Fruit fly (Drosophila melanogaster) whole organism, embryonic: ENCODE data around the gene CG34347.

Experiments
- Antp ChIP-seq: fragments of 200-800 bp; sonication (Bioruptor generic); optimal IDR thresholded peaks from 3 replicates; lab custom pipeline; 2016; ENCODE audit warnings: missing biosample characterization, missing genetic modification characterization
- Bgb ChIP-seq: fragments of 200-800 bp; sonication (Bioruptor generic); IDR thresholded peaks from 2 replicates; pipeline ENCODE4 v1.3.6; 2022; ENCODE audit warnings: missing biosample characterization, missing genetic modification characterization; ENCODE audit not compliant: partially characterized antibody
- CG10959 ChIP-seq: fragments of 200-800 bp; sonication (Bioruptor generic); IDR thresholded peaks from 2 replicates; pipeline ENCODE4 v1.3.6; 2022; ENCODE audit warnings: missing biosample characterization, missing genetic modification characterization
- CG11093 ChIP-seq: fragments of 200-800 bp; sonication (Bioruptor generic); IDR thresholded peaks from 3 replicates; pipeline ENCODE4 v1.3.6; 2022; ENCODE audit warnings: missing biosample characterization, missing genetic modification characterization
- CG13775 ChIP-seq: fragments of 200-800 bp; sonication (Bioruptor generic); optimal IDR thresholded peaks from 3 replicates; lab custom pipeline; 2017; ENCODE audit warnings: missing biosample characterization, mild to moderate bottlenecking, missing genetic modification characterization
- CG14710 ChIP-seq: fragments of 200-800 bp; sonication (Bioruptor generic); optimal IDR thresholded peaks from 3 replicates; lab custom pipeline; 2019; ENCODE audit warnings: missing biosample characterization, mild to moderate bottlenecking, missing genetic modification characterization, moderate library complexity
- CG1602 ChIP-seq: fragments of 200-800 bp; sonication (Bioruptor generic); optimal IDR thresholded peaks from 3 replicates; lab custom pipeline; 2016; ENCODE audit warnings: missing biosample characterization, missing genetic modification characterization
- CG16813 ChIP-seq: fragments of 200-800 bp; sonication (Bioruptor generic); IDR thresholded peaks from 3 replicates; pipeline ENCODE4 v1.3.6; 2022; ENCODE audit warnings: missing biosample characterization, missing genetic modification characterization; ENCODE audit not compliant: partially characterized antibody
- CG17829 ChIP-seq: fragments of 200-800 bp; optimal IDR thresholded peaks from 2 replicates; lab custom pipeline; 2019; ENCODE audit warnings: missing biosample characterization, mild to moderate bottlenecking, missing genetic modification characterization, moderate library complexity
- CG1832 ChIP-seq: fragments of 200-800 bp; sonication (Bioruptor generic); optimal IDR thresholded peaks from 2 replicates; lab custom pipeline; 2017; ENCODE audit warnings: missing biosample characterization, mild to moderate bottlenecking, missing genetic modification characterization, inconsistent platforms
- CG2199 ChIP-seq: fragments of 200-800 bp; sonication (Bioruptor generic); IDR thresholded peaks from 3 replicates; pipeline ENCODE4 v1.3.6; 2022; ENCODE audit warnings: missing biosample characterization, missing genetic modification characterization
- CG2889 ChIP-seq: fragments of 200-800 bp; sonication (Bioruptor generic); IDR thresholded peaks from 3 replicates; pipeline ENCODE4 v1.3.6; 2022; ENCODE audit warnings: missing biosample characterization, missing genetic modification characterization
- CG32767 ChIP-seq: fragments of 200-800 bp; sonication (Bioruptor generic); IDR thresholded peaks from 2 replicates; pipeline ENCODE4 v1.3.6; 2022; ENCODE audit warnings: missing biosample characterization, missing genetic modification characterization
- CG33557 ChIP-seq: fragments of 200-800 bp; sonication (Bioruptor generic); optimal IDR thresholded peaks from 2 replicates; lab custom pipeline; 2019; ENCODE audit warnings: missing biosample characterization, mild to moderate bottlenecking, missing genetic modification characterization, moderate library complexity
- CG3407 ChIP-seq: fragments of 200-800 bp; sonication (Bioruptor generic); optimal IDR thresholded peaks from 2 replicates; lab custom pipeline; 2018; ENCODE audit warnings: missing biosample characterization, mild to moderate bottlenecking, missing genetic modification characterization
- CG4730 ChIP-seq: fragments of 200-800 bp; sonication (Bioruptor generic); IDR thresholded peaks from 2 replicates; pipeline ENCODE4 v1.3.6; 2022; ENCODE audit warnings: missing biosample characterization, missing genetic modification characterization
- CG5953 ChIP-seq: fragments of 200-800 bp; sonication (Bioruptor generic); IDR thresholded peaks from 2 replicates; pipeline ENCODE4 v1.3.6; 2022; ENCODE audit warnings: missing biosample characterization, missing genetic modification characterization
- CG6175 ChIP-seq: fragments of 200-800 bp; sonication (Bioruptor generic); IDR thresholded peaks from 3 replicates; pipeline ENCODE4 v1.3.6; 2022; ENCODE audit warnings: missing biosample characterization, missing genetic modification characterization
- CG6272 ChIP-seq: fragments of 200-800 bp; sonication (Bioruptor generic); IDR thresholded peaks from 2 replicates; pipeline ENCODE4 v1.3.6; 2022; ENCODE audit warnings: missing biosample characterization, missing genetic modification characterization
- CG7839 ChIP-seq: fragments of 200-800 bp; sonication (Bioruptor generic); optimal IDR thresholded peaks from 3 replicates; lab custom pipeline; 2018; ENCODE audit warnings: missing biosample characterization, mild to moderate bottlenecking, missing genetic modification characterization, moderate library complexity
- CG9437 ChIP-seq: fragments of 200-800 bp; sonication (Bioruptor generic); optimal IDR thresholded peaks from 2 replicates; lab custom pipeline; 2018; ENCODE audit warnings: missing biosample characterization, mild to moderate bottlenecking, missing genetic modification characterization
- CrebB ChIP-seq: fragments of 200-800 bp; sonication (Bioruptor generic); optimal IDR thresholded peaks from 3 replicates; lab custom pipeline; 2018; ENCODE audit warnings: missing biosample characterization, mild to moderate bottlenecking, missing genetic modification characterization
- Elba2 ChIP-seq: fragments of 200-800 bp; sonication (Bioruptor generic); optimal IDR thresholded peaks from 3 replicates; lab custom pipeline; 2016; ENCODE audit warnings: missing biosample characterization, missing genetic modification characterization
- HHEX ChIP-seq: fragments of 200-800 bp; sonication (Bioruptor generic); optimal IDR thresholded peaks from 3 replicates; lab custom pipeline; 2017; ENCODE audit warnings: missing biosample characterization, mild to moderate bottlenecking, missing genetic modification characterization, missing genetic modification reagents
- Hmx ChIP-seq: fragments of 200-800 bp; sonication (Bioruptor generic); optimal IDR thresholded peaks from 2 replicates; lab custom pipeline; 2016; ENCODE audit warnings: missing biosample characterization, missing genetic modification characterization
- MESR4 ChIP-seq: fragments of 200-800 bp; sonication (Bioruptor generic); optimal IDR thresholded peaks from 2 replicates; lab custom pipeline; 2018; ENCODE audit warnings: missing biosample characterization, mild to moderate bottlenecking, missing genetic modification characterization, moderate library complexity
- NK7.1 ChIP-seq: fragments of 200-800 bp; sonication (Bioruptor generic); optimal IDR thresholded peaks from 3 replicates; lab custom pipeline; 2016; ENCODE audit warnings: missing biosample characterization, missing genetic modification characterization
- Sin3A ChIP-seq: fragments of >200 bp; optimal IDR thresholded peaks from 2 replicates; lab custom pipeline; 2018
- Xbp1 ChIP-seq: fragments of 200-800 bp; sonication (Bioruptor generic); optimal IDR thresholded peaks from 3 replicates; lab custom pipeline; 2016; ENCODE audit warnings: missing biosample characterization, mild to moderate bottlenecking, missing genetic modification characterization
- cas ChIP-seq: fragments of 200-800 bp; sonication (Bioruptor generic); IDR thresholded peaks from 2 replicates; pipeline ENCODE4 v1.3.6; 2022; ENCODE audit warnings: missing biosample characterization, missing genetic modification characterization
- chm ChIP-seq: fragments of 200-800 bp; sonication (Bioruptor generic); IDR thresholded peaks from 2 replicates; pipeline ENCODE4 v1.3.6; 2022; ENCODE audit warnings: missing biosample characterization, missing genetic modification characterization
- croc ChIP-seq: fragments of 200-800 bp; sonication (Bioruptor generic); conservative IDR thresholded peaks from 3 replicates; pipeline ENCODE4 v1.3.6; 2022; ENCODE audit warnings: missing biosample characterization, missing genetic modification characterization
- dati ChIP-seq: fragments of 200-800 bp; sonication (Bioruptor generic); IDR thresholded peaks from 2 replicates; pipeline ENCODE4 v1.3.6; 2022; ENCODE audit warnings: missing biosample characterization, missing genetic modification characterization
- dmrt11E ChIP-seq: fragments of 200-800 bp; sonication (Bioruptor generic); optimal IDR thresholded peaks from 3 replicates; lab custom pipeline; 2018; ENCODE audit warnings: missing biosample characterization, mild to moderate bottlenecking, missing genetic modification characterization, moderate library complexity
- fd64A ChIP-seq: fragments of 200-800 bp; sonication (Bioruptor generic); optimal IDR thresholded peaks from 3 replicates; lab custom pipeline; 2018; ENCODE audit warnings: missing biosample characterization, mild to moderate bottlenecking, missing genetic modification characterization
- h ChIP-seq: fragments of >200 bp; optimal IDR thresholded peaks from 2 replicates; lab custom pipeline; 2017
- kah ChIP-seq: fragments of 200-800 bp; sonication (Bioruptor generic); optimal IDR thresholded peaks from 2 replicates; lab custom pipeline; 2018; ENCODE audit warnings: missing biosample characterization, mild to moderate bottlenecking, missing genetic modification characterization
- nom ChIP-seq: fragments of 200-800 bp; sonication (Bioruptor generic); optimal IDR thresholded peaks from 2 replicates; lab custom pipeline; 2017; ENCODE audit warnings: missing biosample characterization, missing genetic modification characterization, mild to moderate bottlenecking, moderate library complexity, missing genetic modification reagents
- oc ChIP-seq: fragments of 200-800 bp; sonication (Bioruptor generic); optimal IDR thresholded peaks from 2 replicates; lab custom pipeline; 2018; ENCODE audit warnings: missing biosample characterization, mild to moderate bottlenecking, missing genetic modification characterization, moderate library complexity
- org-1 ChIP-seq: fragments of 200-800 bp; sonication (Bioruptor generic); optimal IDR thresholded peaks from 2 replicates; lab custom pipeline; 2017; ENCODE audit warnings: missing biosample characterization, missing genetic modification characterization
- pan ChIP-seq, 4 experiments: fragments of >200 bp in 3 of 4; fragments of 200-800 bp in 1 of 4; sonication (Bioruptor generic) in 1 of 4; optimal IDR thresholded peaks in 3 of 4; IDR thresholded peaks in 1 of 4; 2 replicates each; pipeline versions ENCODE4 v1.3.6 to Lab custom; 2017 to 2022; ENCODE audit warnings: missing biosample characterization in 2 of 4, missing genetic modification characterization in 2 of 4, mixed read lengths in 1 of 4
- pros ChIP-seq: fragments of 200-800 bp; sonication (Bioruptor generic); optimal IDR thresholded peaks from 3 replicates; lab custom pipeline; 2019; ENCODE audit warnings: missing biosample characterization, mild to moderate bottlenecking, missing genetic modification characterization, moderate library complexity
- repo ChIP-seq: fragments of 200-800 bp; sonication (Bioruptor generic); optimal IDR thresholded peaks from 2 replicates; lab custom pipeline; 2016; ENCODE audit warnings: missing biosample characterization, missing genetic modification characterization
- row ChIP-seq: fragments of 200-800 bp; sonication (Bioruptor generic); IDR thresholded peaks from 3 replicates; pipeline ENCODE4 v1.3.6; 2022; ENCODE audit warnings: missing biosample characterization, missing genetic modification characterization
- tgo ChIP-seq: fragments of 200-800 bp; sonication (Bioruptor generic); IDR thresholded peaks from 3 replicates; pipeline ENCODE4 v1.3.6; 2022; ENCODE audit warnings: missing biosample characterization, missing genetic modification characterization
- tio ChIP-seq: fragments of 200-800 bp; sonication (Bioruptor generic); optimal IDR thresholded peaks from 2 replicates; lab custom pipeline; 2017; ENCODE audit warnings: missing biosample characterization, missing genetic modification characterization, inconsistent platforms
- tll ChIP-seq, 2 experiments: fragments of 200-800 bp in 1 of 2; fragments of >200 bp in 1 of 2; sonication (Bioruptor generic) in 1 of 2; optimal IDR thresholded peaks; 2 replicates each; lab custom pipeline; 2017 to 2019; ENCODE audit warnings: missing biosample characterization in 2 of 2, missing genetic modification characterization in 2 of 2, mild to moderate bottlenecking in 1 of 2, moderate library complexity in 1 of 2
- trem ChIP-seq: fragments of 200-800 bp; optimal IDR thresholded peaks from 3 replicates; lab custom pipeline; 2019; ENCODE audit warnings: missing biosample characterization, mild to moderate bottlenecking, missing genetic modification characterization, moderate library complexity
- wor ChIP-seq: fragments of 200-800 bp; sonication (Bioruptor generic); IDR thresholded peaks from 2 replicates; pipeline ENCODE4 v1.3.6; 2022; ENCODE audit warnings: missing biosample characterization, missing genetic modification characterization

CG34347 gene

dm6 chr3R:31404499-31405276 is 93.7 kb downstream of the CG34347 start, which contains the start of gene Gprk2 (continued):
- peak; percentile 89 for TF ChIP-seq Sin3A (lab: Kevin White, UChicago)
- TF ChIP-seq CG6272 (GFP tag; lab: Robert Waterston, UW): peak; percentile 99
- peak; percentile 100 for TF ChIP-seq CG7839 (tag; lab: Kevin White, UChicago)
- peak; percentile 97 for TF ChIP-seq CG9437 (GFP tag; lab: Kevin White, UChicago)
- TF ChIP-seq tll (GFP tag; optimal IDR thresholded peaks at IDR 0.05; lab: Kevin White, UChicago): peak; percentile 72 to 90
- peak; percentile 99 for TF ChIP-seq CG10959 (GFP tag; lab: Robert Waterston, UW)
- TF ChIP-seq CG16813 (GFP tag; lab: Robert Waterston, UW): no peak
- TF ChIP-seq org-1 (GFP tag; lab: Kevin White, UChicago): peak; percentile 100
- peak; percentile 100 for TF ChIP-seq CrebB (tag; lab: Kevin White, UChicago)
- TF ChIP-seq row: peak; percentile 100
- TF ChIP-seq Bgb (GFP tag; lab: Robert Waterston, UW): no peak
- peak; percentile 99 for TF ChIP-seq nom (GFP tag; lab: Kevin White, UChicago)
- peak; percentile 100 for TF ChIP-seq repo
- TF ChIP-seq CG13775 (GFP tag; lab: Kevin White, UChicago): peak; percentile 100
- TF ChIP-seq CG32767 (GFP tag; lab: Robert Waterston, UW): peak; percentile 100
- peak; percentile 96 for TF ChIP-seq CG33557 (GFP tag; lab: Kevin White, UChicago)
- TF ChIP-seq CG14710 (tag; lab: Kevin White, UChicago): peak; percentile 98
- peak; percentile 99 for TF ChIP-seq dmrt11E (tag; lab: Kevin White, UChicago)
- peak; percentile 98 for TF ChIP-seq Hmx (GFP tag; lab: Kevin White, UChicago)
- peak; percentile 98 for TF ChIP-seq trem
- peak; percentile 100 for TF ChIP-seq CG17829 (tag; lab: Kevin White, UChicago)
- TF ChIP-seq oc (tag; lab: Kevin White, UChicago): peak; percentile 100
- TF ChIP-seq chm (GFP tag; lab: Robert Waterston, UW): peak; percentile 100
- peak; percentile 100 for TF ChIP-seq CG6175 (GFP tag; lab: Robert Waterston, UW)
- TF ChIP-seq CG3407 (GFP tag; lab: Kevin White, UChicago): peak; percentile 99
- TF ChIP-seq tio (GFP tag; lab: Kevin White, UChicago): peak; percentile 99
- peak; percentile 100 for TF ChIP-seq croc (GFP tag; lab: Robert Waterston, UW)
- peak; percentile 86 for TF ChIP-seq Elba2 (GFP tag; lab: Kevin White, UChicago)
- TF ChIP-seq tgo (GFP tag; lab: Robert Waterston, UW): peak; percentile 100
- TF ChIP-seq Xbp1: peak; percentile 100
- TF ChIP-seq cas (GFP tag; lab: Robert Waterston, UW): peak; percentile 100
- TF ChIP-seq HHEX (GFP tag; lab: Kevin White, UChicago): peak; percentile 100
- peak; percentile 98 for TF ChIP-seq MESR4 (GFP tag; lab: Kevin White, UChicago)
- TF ChIP-seq CG4730: peak; percentile 100
- peak; percentile 99 for TF ChIP-seq kah
- TF ChIP-seq wor (GFP tag; lab: Robert Waterston, UW): peak; percentile 100
- TF ChIP-seq Antp (GFP tag; lab: Kevin White, UChicago): peak; percentile 100
- TF ChIP-seq pros (GFP tag; lab: Kevin White, UChicago): no peak
- no peak for TF ChIP-seq pan (optimal IDR thresholded peaks at IDR 0.05; lab: Kevin White, UChicago)
- TF ChIP-seq pan (GFP tag; optimal IDR thresholded peaks at IDR 0.05 in 1 of 2, IDR thresholded peaks at IDR 0.05 in 1 of 2): peak in 1 of 2 experiments; percentile 100
- peak; percentile 100 for TF ChIP-seq fd64A (GFP tag; lab: Kevin White, UChicago)
- peak; percentile 99 for TF ChIP-seq dati
- no peak for TF ChIP-seq CG1832 (GFP tag; lab: Kevin White, UChicago)
- peak; percentile 100 for TF ChIP-seq CG5953 (GFP tag; lab: Robert Waterston, UW)
- TF ChIP-seq CG2199 (GFP tag; lab: Robert Waterston, UW): peak; percentile 100
- peak; percentile 100 for TF ChIP-seq NK7.1 (GFP tag; lab: Kevin White, UChicago)
- peak; percentile 100 for TF ChIP-seq CG2889 (GFP tag; lab: Robert Waterston, UW)
- no peak for TF ChIP-seq h (lab: Kevin White, UChicago)
- peak; percentile 100 for TF ChIP-seq CG1602 (GFP tag; lab: Kevin White, UChicago)
- peak; percentile 99 for TF ChIP-seq CG11093
